Fruit fly (Drosophila melanogaster): ENCODE results near the gene CG31954.

CG31954 gene

dm6 chr2L:3534227-3534842, 24.4 kb upstream of the CG31954 start (continued):
- TF ChIP-seq fd59A (GFP tag; optimal IDR thresholded peaks at IDR 0.05) (peak; percentile 78), pdm3 (GFP tag; optimal IDR thresholded peaks at IDR 0.05) (peak; percentile 94), Sox15 (GFP tag; optimal IDR thresholded peaks at IDR 0.05) (peak; percentile 89), CG7368 (GFP tag; optimal IDR thresholded peaks at IDR 0.05) (peak; percentile 90), Met (GFP tag; optimal IDR thresholded peaks at IDR 0.05) (peak; percentile 93), achi (GFP tag; optimal IDR thresholded peaks at IDR 0.05) (peak; percentile 91), CG8119 (GFP tag; IDR thresholded peaks at IDR 0.05) (peak; percentile 89), cyc (GFP tag; optimal IDR thresholded peaks at IDR 0.05) (peak; percentile 95), Hr38 (GFP tag; optimal IDR thresholded peaks at IDR 0.05) (no peak), acj6 (GFP tag; optimal IDR thresholded peaks at IDR 0.05) (peak; percentile 94), fd85E (GFP tag; optimal IDR thresholded peaks at IDR 0.05) (peak; percentile 83), vri (GFP tag; optimal IDR thresholded peaks at IDR 0.05) (no peak), Hr4 (GFP tag; optimal IDR thresholded peaks at IDR 0.05) (peak; percentile 87), CG6276 (GFP tag; optimal IDR thresholded peaks at IDR 0.05) (peak; percentile 74), lz (GFP tag; optimal IDR thresholded peaks at IDR 0.05) (peak; percentile 93), CG6792 (GFP tag; optimal IDR thresholded peaks at IDR 0.05) (peak; percentile 92)

DNA sequence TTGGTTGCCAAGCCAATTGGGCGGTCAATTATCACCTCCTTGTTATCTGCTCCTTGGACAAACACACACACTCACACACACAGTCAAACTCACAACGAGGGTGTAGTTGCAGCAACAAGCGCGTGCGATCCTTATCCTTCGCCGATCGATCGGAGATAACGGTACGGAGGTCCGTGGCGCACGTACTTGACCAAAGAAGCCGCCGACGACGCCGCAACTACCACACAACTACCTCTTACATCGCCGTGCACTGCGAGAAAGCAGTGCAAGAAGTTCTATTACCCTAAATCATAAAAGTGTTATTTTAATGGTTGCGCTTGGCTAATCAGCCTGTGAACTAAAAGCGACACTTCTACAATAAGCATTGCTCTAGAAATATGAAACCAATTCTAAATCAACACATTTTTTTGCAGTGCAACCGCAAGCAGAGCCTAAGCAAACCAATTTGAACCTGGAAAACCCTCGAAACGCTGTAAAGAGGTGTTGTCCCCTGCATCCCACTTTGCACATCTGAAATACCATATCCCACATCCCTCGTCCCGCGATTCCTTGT, 23.1 kb upstream of the CG31954 start:
- TF ChIP-seq Hr38 (GFP tag; optimal IDR thresholded peaks at IDR 0.05): no peak
- peak; percentile 6 for TF ChIP-seq net (GFP tag; optimal IDR thresholded peaks at IDR 0.05)
- TF ChIP-seq svp (GFP tag): no peak
- no peak for TF ChIP-seq CG8632 (GFP tag; optimal IDR thresholded peaks at IDR 0.05)
- peak; percentile 26 for TF ChIP-seq fd59A (GFP tag; optimal IDR thresholded peaks at IDR 0.05)
- TF ChIP-seq OdsH (GFP tag; optimal IDR thresholded peaks at IDR 0.05): peak; percentile 20
- peak; percentile 38 for TF ChIP-seq CG34406 (GFP tag; optimal IDR thresholded peaks at IDR 0.05)
- TF ChIP-seq Sox15 (GFP tag; optimal IDR thresholded peaks at IDR 0.05): peak; percentile 2
- no peak for TF ChIP-seq CG6276 (GFP tag; optimal IDR thresholded peaks at IDR 0.05)
- no peak for TF ChIP-seq Ets21C (GFP tag; optimal IDR thresholded peaks at IDR 0.05)
- TF ChIP-seq CG11902 (GFP tag; optimal IDR thresholded peaks at IDR 0.05): peak; percentile 18
- TF ChIP-seq cyc (GFP tag; optimal IDR thresholded peaks at IDR 0.05): peak; percentile 3
- peak; percentile 31 for TF ChIP-seq Ets96B (tag; optimal IDR thresholded peaks at IDR 0.05)
- no peak for TF ChIP-seq ss (GFP tag; optimal IDR thresholded peaks at IDR 0.05)
- TF ChIP-seq lz (GFP tag; optimal IDR thresholded peaks at IDR 0.05): peak; percentile 37
- no peak for TF ChIP-seq CG7368 (GFP tag; optimal IDR thresholded peaks at IDR 0.05)
- peak; percentile 11 for TF ChIP-seq spab (GFP tag; optimal IDR thresholded peaks at IDR 0.05)
- TF ChIP-seq CG10631 (GFP tag; optimal IDR thresholded peaks at IDR 0.05): peak; percentile 16
- no peak for TF ChIP-seq pdm3 (GFP tag; optimal IDR thresholded peaks at IDR 0.05)
- TF ChIP-seq Eip93F (GFP tag; optimal IDR thresholded peaks at IDR 0.05): no peak
- no peak for TF ChIP-seq dsx (GFP tag; optimal IDR thresholded peaks at IDR 0.05; ENCODE audit: poor library complexity, severe bottlenecking)
- peak; percentile 6 for TF ChIP-seq Smox (GFP tag; optimal IDR thresholded peaks at IDR 0.05)
- peak; percentile 54 for TF ChIP-seq Met (GFP tag; optimal IDR thresholded peaks at IDR 0.05)
- TF ChIP-seq acj6 (GFP tag; optimal IDR thresholded peaks at IDR 0.05): peak; percentile 37
- no peak for TF ChIP-seq Eip75B (GFP tag; optimal IDR thresholded peaks at IDR 0.05)
- TF ChIP-seq CG4318 (GFP tag; optimal IDR thresholded peaks at IDR 0.05): no peak
- TF ChIP-seq fkh (GFP tag; optimal IDR thresholded peaks at IDR 0.05): no peak
- TF ChIP-seq vri (GFP tag; optimal IDR thresholded peaks at IDR 0.05): no peak
- no peak for TF ChIP-seq CG9139 (GFP tag; optimal IDR thresholded peaks at IDR 0.05)
- no peak for TF ChIP-seq CG6854 (GFP tag; optimal IDR thresholded peaks at IDR 0.05)
- TF ChIP-seq dac (GFP tag; optimal IDR thresholded peaks at IDR 0.05): no peak
- peak; percentile 54 for TF ChIP-seq Hr39 (GFP tag; optimal IDR thresholded peaks at IDR 0.05)
- peak; percentile 19 for TF ChIP-seq CG3032 (tag; optimal IDR thresholded peaks at IDR 0.05)
- TF ChIP-seq CG15336 (GFP tag; IDR thresholded peaks at IDR 0.05): 0 out of 2 replicates have a peak, but pooled peaks have one; percentile 8
- peak; percentile 76 for TF ChIP-seq Eip78C (GFP tag)
- no peak for TF ChIP-seq CG8119 (GFP tag; IDR thresholded peaks at IDR 0.05)
- TF ChIP-seq CG10669 (GFP tag; optimal IDR thresholded peaks at IDR 0.05): peak; percentile 14
- no peak for TF ChIP-seq CG16779 (tag; optimal IDR thresholded peaks at IDR 0.05)
- TF ChIP-seq CG6808 (GFP tag; optimal IDR thresholded peaks at IDR 0.05): peak; percentile 36
- TF ChIP-seq Sox102F (GFP tag; optimal IDR thresholded peaks at IDR 0.05): peak; percentile 13
- peak; percentile 66 for TF ChIP-seq Sox14 (GFP tag; optimal IDR thresholded peaks at IDR 0.05)
- peak; percentile 30 for TF ChIP-seq Hr4 (GFP tag; optimal IDR thresholded peaks at IDR 0.05)
- TF ChIP-seq topi (GFP tag; optimal IDR thresholded peaks at IDR 0.05): peak; percentile 27
- TF ChIP-seq CG8319 (GFP tag; optimal IDR thresholded peaks at IDR 0.05): peak; percentile 14

All from whole organism, prepupa.